Fruit fly (Drosophila melanogaster): ENCODE measurements around the gene bnl.

bnl gene

DNA sequence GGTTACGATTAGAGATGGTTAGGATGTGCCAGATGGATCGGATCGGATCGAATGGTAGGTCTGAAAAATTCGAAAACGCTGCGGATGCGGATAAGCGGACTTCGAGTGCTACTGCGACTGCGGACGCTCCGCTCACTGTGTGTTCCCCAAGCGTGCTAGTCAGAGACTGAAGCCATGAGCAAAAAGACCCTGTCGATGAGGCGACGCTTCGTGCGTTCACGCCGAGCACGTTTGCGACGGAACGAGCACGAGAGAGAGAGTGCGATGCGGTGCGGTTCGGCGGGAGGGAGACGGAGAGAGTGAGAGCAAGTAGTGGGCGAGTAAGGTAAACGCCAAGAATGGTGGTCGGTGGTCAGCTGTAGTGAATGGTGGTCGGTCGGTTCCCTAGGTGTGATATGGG, at the start of gene bnl:
Gene bnl (minus strand): TSS at position 131 of the 400 bp plus-strand sequence.
- peak; percentile 61 for TF ChIP-seq noc (tag; optimal IDR thresholded peaks at IDR 0.05)

dm6 chr3R:19880431-19880939, 43.9 kb upstream of the bnl start:
- TF ChIP-seq noc (tag; optimal IDR thresholded peaks at IDR 0.05), result peak; percentile 88

DNA sequence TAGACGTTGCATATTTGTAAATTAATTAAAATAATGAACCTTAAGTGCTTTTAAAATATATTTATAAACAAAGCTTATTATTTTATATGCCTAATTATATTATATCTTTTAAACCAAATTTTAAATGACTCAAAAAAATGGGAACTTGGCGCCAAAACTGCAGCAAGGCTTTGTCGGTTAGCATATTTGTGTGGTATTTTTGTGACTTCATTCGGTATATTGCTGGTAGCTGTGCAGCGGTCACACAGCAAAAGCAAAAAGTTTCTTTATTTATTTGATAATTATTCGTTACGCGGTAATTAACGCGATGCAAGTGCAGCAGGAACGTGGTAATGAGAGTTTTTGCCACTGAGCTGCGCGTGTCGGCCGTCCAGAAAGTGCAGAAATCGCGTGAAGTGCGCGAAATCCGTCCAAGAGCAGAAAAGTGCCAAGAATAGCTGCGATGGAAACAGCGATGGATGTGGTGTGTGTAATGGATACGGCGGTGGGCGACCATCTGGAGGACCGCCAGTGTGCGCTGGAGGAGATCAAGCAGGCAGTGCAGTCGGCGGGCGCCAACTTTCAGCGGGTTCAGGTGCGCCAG, 42.9 kb upstream of the bnl start, which contains the start of gene Ask1:
Gene Ask1 (plus strand): TSS at position 250 of the 583 bp plus-strand sequence.
- TF ChIP-seq noc (tag; optimal IDR thresholded peaks at IDR 0.05), result no peak

dm6 chr3R:19877427-19878076, 40.9 kb upstream of the bnl start, which contains the start of the genes CG17186 and Arc42:
TSS of gene CG17186 (minus strand) at chr3R:19877514.
TSS of gene Arc42 (plus strand) at chr3R:19877737.
- TF ChIP-seq noc (tag; optimal IDR thresholded peaks at IDR 0.05), result no peak

dm6 chr3R:19875118-19875887, 38.7 kb upstream of the bnl start, which contains the start of gene Mrp5:
TSS of gene Mrp5 (minus strand) at chr3R:19875678.
- TF ChIP-seq noc (tag; optimal IDR thresholded peaks at IDR 0.05), result no peak

dm6 chr3R:19873102-19873737, 36.6 kb upstream of the bnl start:
- TF ChIP-seq noc (tag; optimal IDR thresholded peaks at IDR 0.05), result peak; percentile 4

DNA sequence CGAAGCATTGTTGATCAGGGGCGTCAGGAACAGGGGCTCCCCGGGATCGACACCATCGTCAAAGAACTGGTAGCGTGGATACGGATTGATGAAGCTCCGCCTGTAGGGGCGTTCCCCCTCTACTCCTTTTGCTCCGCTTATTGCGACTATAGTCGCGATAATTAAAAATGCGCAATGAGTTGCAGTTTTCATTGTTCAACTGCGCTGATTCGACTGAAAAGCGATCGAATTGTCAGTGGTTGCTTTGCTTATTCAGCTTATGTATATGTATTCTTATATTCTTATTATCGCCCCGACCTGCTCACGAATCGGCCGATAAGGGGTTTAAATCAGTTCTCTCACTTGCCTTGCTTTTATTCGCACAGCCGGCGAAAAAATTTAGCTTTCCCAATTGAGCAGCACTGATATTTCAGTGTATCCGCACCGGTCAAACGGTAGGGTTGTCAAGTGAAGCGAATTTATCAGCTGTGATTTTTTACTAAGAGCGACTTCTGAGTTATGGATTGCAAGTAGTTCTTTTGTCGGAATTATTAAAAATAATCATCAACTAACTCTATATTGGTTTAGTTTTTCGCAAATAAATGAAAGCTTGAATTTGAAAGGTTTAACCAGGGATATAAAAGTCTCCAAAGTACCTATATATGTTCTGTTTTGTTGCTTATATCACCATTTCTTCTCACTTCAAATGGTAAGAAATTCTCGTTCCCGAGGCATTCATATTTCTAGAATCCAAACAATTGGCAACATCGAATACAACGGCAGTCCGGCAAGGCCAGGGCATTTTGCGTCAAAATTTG, 27.6 kb upstream of the bnl start, which contains the start of the genes CG4572 and CG4686:
Gene CG4572 (minus strand): TSS at position 415 of the 797 bp plus-strand sequence.
Gene CG4686 (plus strand): TSS at position 518 of the 797 bp plus-strand sequence.
- peak; percentile 83 for TF ChIP-seq noc (tag; optimal IDR thresholded peaks at IDR 0.05)

DNA sequence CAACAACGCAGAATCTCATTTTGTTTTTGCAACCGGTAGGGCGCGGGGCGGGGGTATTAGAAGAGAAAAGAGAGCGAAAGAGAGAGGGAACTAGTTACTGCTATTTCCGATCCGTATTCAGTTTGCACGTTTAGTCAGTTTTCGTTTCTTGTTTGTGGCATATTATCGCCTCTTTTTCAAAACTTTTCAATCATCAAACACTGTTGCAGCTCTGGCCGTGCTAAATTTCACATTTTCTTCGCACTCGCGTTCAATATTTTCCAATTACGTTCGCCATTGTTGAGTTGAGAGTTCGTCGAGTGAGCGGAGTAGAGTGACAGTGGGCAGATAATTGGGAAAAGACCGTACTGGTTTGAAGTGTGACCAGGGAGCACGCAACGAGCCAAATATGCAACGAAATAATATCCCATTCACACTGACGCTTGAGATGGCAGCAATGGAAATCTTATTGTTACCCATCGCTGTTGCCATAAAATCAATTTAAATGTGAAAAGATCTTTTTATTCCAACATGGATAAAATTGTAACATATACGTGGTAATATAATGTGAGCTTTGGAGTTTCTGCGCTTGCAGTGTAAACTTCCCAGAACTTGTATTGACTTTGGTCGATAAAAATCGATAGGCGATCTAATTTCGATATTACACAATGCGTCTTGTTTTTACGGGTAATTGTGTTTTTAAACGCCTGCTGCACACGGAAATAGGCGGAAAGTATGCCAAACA, 24.5 kb upstream of the bnl start, which contains the start of the genes Ire1 and Mrm2:
Gene Ire1 (minus strand): TSS at position 296 of the 724 bp plus-strand sequence.
Gene Mrm2 (plus strand): TSS at position 615 of the 724 bp plus-strand sequence.
- peak; percentile 45 for TF ChIP-seq noc (tag; optimal IDR thresholded peaks at IDR 0.05)

dm6 chr3R:19859370-19860033, 22.9 kb upstream of the bnl start:
- peak; percentile 74 for TF ChIP-seq noc (tag; optimal IDR thresholded peaks at IDR 0.05)

DNA sequence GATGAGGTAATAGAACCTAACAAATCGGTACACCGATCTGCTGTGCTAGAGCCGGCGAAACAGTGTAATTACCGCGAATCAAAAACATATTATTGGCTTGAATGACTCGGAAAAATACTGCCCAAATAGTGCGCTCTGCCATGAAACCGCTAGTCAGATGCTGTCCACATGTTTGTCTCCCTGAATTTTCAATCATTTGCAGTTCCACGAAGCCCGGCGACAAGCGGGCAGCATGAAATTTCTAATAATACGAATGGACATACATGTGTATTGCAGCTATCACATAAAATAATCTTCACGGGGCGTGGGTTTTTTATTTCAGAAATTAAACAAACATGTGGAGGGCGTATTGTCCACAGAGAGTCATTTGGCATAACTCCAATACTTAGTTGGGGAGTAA, 22.3 kb upstream of the bnl start:
- no peak for TF ChIP-seq noc (tag; optimal IDR thresholded peaks at IDR 0.05)

- TF ChIP-seq noc (tag; optimal IDR thresholded peaks at IDR 0.05), result peak; percentile 80
Measured at dm6 chr3R:19858017-19858659, 21.5 kb upstream of the bnl start.

- TF ChIP-seq noc (tag; optimal IDR thresholded peaks at IDR 0.05), result no peak
Measured at dm6 chr3R:19847591-19848256, 11.1 kb upstream of the bnl start.
